Worm (Caenorhabditis elegans) whole organism, midembryonic: ENCODE results near the gene ntc-1.

ENCODE experiments used
- T22C8.4 ChIP-seq: fragments of 200-800 bp; sonication (Bioruptor generic); IDR thresholded peaks from 2 replicates; pipeline ENCODE4 v1.3.6; 2022; ENCODE audit warnings: missing genetic modification characterization, missing compliant biosample characterization
- klf-2 ChIP-seq: fragments of 200-800 bp; sonication (Bioruptor generic); conservative IDR thresholded peaks from 2 replicates; pipeline ENCODE4 v1.3.6; 2022; ENCODE audit warnings: missing genetic modification reagents, missing genetic modification characterization, missing compliant biosample characterization
- med-1 ChIP-seq: sonication (generic microtip); optimal IDR thresholded peaks from 2 replicates; lab custom pipeline; 2017; ENCODE audit warnings: missing genetic modification characterization, mild to moderate bottlenecking, missing compliant biosample characterization, antibody characterized with exemption, missing genetic modification reagents; ENCODE audit not compliant: insufficient read depth
- ref-1 ChIP-seq: fragments of 200-800 bp; sonication (Bioruptor generic); conservative IDR thresholded peaks from 2 replicates; pipeline ENCODE4 v1.3.6; 2022; ENCODE audit warnings: missing genetic modification reagents, missing genetic modification characterization, missing compliant biosample characterization
- ztf-29 ChIP-seq: fragments of 200-800 bp; sonication (Bioruptor generic); IDR thresholded peaks from 2 replicates; pipeline ENCODE4 v1.3.6; 2022; ENCODE audit warnings: missing genetic modification reagents, missing genetic modification characterization, missing compliant biosample characterization

DNA sequence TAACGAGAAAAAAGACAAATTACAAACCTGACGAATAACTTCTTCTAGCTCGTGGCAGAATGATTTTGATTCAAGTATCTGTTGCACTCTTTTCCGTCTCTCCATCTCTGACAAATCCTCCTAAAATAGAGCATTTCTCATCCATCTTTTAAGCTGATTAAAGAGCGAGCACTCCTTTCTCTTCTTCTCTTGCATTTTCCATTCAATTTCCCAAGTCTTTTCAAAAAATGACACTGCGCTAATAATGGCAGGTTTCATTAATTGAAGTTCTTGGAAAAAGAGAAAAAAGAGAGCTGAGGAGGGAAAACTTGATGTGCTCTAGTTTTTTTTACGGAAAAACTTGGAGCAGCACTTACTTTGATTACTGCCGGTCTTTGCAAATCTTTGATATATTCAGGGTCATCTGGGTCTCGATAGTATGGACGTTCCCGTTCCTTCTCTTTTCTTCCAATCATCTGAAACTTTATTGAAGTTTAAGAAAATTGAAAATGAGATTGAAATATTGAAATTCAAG, 6.3 kb upstream of the ntc-1 start, which contains the start of gene add-1:
- no peak for TF ChIP-seq T22C8.4 (GFP tag; lab: Robert Waterston, UW)
- no peak for TF ChIP-seq ref-1
- no peak for TF ChIP-seq klf-2 (GFP tag; lab: Robert Waterston, UW)
- no peak for TF ChIP-seq ztf-29 (GFP tag; lab: Robert Waterston, UW)
- TF ChIP-seq med-1 (GFP tag; lab: Kevin White, UChicago) = no peak
